Worm (Caenorhabditis elegans) whole organism, L2 larva: ENCODE measurements around the gene F47B7.5.

Experiments used
- ceh-82 ChIP-seq: fragments of 150-350 bp; optimal IDR thresholded peaks from 2 replicates; lab custom pipeline; 2014; ENCODE audit warnings: missing biosample characterization, missing genetic modification characterization
- elt-1 ChIP-seq: fragments of 150-350 bp; optimal IDR thresholded peaks from 2 replicates; lab custom pipeline; 2014; ENCODE audit warnings: missing biosample characterization, missing genetic modification characterization
- elt-3 ChIP-seq: sonication (generic microtip); optimal IDR thresholded peaks from 2 replicates; lab custom pipeline; 2017; ENCODE audit warnings: missing biosample characterization, missing genetic modification characterization
- unc-55 ChIP-seq: fragments of 150-350 bp; sonication (generic microtip); optimal IDR thresholded peaks from 3 replicates; lab custom pipeline; 2014; ENCODE audit warnings: missing biosample characterization, missing genetic modification reagents, missing genetic modification characterization
- unc-62 ChIP-seq: fragments of 150-350 bp; optimal IDR thresholded peaks from 2 replicates; lab custom pipeline; 2014; ENCODE audit warnings: missing biosample characterization, missing genetic modification reagents, missing genetic modification characterization
- ztf-11 ChIP-seq: sonication (generic microtip); optimal IDR thresholded peaks from 2 replicates; lab custom pipeline; 2017; ENCODE audit warnings: missing biosample characterization, missing genetic modification characterization

- no peak for TF ChIP-seq ceh-82 (tag; lab: Kevin White, UChicago)
- no peak for TF ChIP-seq elt-3 (tag; lab: Kevin White, UChicago)
- TF ChIP-seq elt-1 (tag; lab: Kevin White, UChicago) = no peak
- no peak for TF ChIP-seq unc-62
- TF ChIP-seq ztf-11 (tag; lab: Kevin White, UChicago) = no peak
- no peak for TF ChIP-seq unc-55 (GFP tag; lab: Kevin White, UChicago)
Observed at ce11 chrX:3798288-3798687, 29.7 kb upstream of the F47B7.5 start.
